Worm (Caenorhabditis elegans): ENCODE data around the gene npp-26.

The npp-26 gene

ce11 chrIV:4776001-4776400 is 11.5 kb downstream of the npp-26 start, which contains the start of gene R11E3.19:
Gene R11E3.19, minus strand, starts transcription at chrIV:4776101.
- TF ChIP-seq ets-5 (GFP tag; IDR thresholded peaks at IDR 0.05): no peak
- no peak for TF ChIP-seq mab-9 (GFP tag; IDR thresholded peaks at IDR 0.05)
- no peak for TF ChIP-seq lin-13 (GFP tag; optimal IDR thresholded peaks at IDR 0.05)
- TF ChIP-seq nhr-71 (tag; optimal IDR thresholded peaks at IDR 0.05): no peak
- TF ChIP-seq nhr-77 (tag; optimal IDR thresholded peaks at IDR 0.05): no peak
- no peak for TF ChIP-seq pag-3 (tag; optimal IDR thresholded peaks at IDR 0.05; ENCODE audit: borderline replicate concordance, insufficient read depth)
- no peak for TF ChIP-seq isw-1 (GFP tag; IDR thresholded peaks at IDR 0.05)
- no peak for TF ChIP-seq ces-1 (GFP tag; optimal IDR thresholded peaks at IDR 0.05)
- no peak for TF ChIP-seq nhr-85 (tag)
- no peak for TF ChIP-seq nhr-28 (tag; optimal IDR thresholded peaks at IDR 0.05)

ce11 chrIV:4776501-4776900 is 12.0 kb downstream of the npp-26 start:
- TF ChIP-seq xbp-1 (tag; optimal IDR thresholded peaks at IDR 0.05) (peak; percentile 6), irx-1 (tag; optimal IDR thresholded peaks at IDR 0.05) (no peak)

- no peak for TF ChIP-seq ets-5 (GFP tag; IDR thresholded peaks at IDR 0.05)
- TF ChIP-seq nhr-47 (tag; optimal IDR thresholded peaks at IDR 0.05): no peak
- no peak for TF ChIP-seq nhr-84 (tag; optimal IDR thresholded peaks at IDR 0.05)
- TF ChIP-seq lin-35 (GFP tag; optimal IDR thresholded peaks at IDR 0.05): no peak
- no peak for TF ChIP-seq nhr-77 (tag; optimal IDR thresholded peaks at IDR 0.05)
- TF ChIP-seq tbx-2 (tag; optimal IDR thresholded peaks at IDR 0.05): no peak
- no peak for TF ChIP-seq mef-2 (tag; optimal IDR thresholded peaks at IDR 0.05)
- TF ChIP-seq irx-1 (tag; optimal IDR thresholded peaks at IDR 0.05): no peak
These were observed 15.6 kb downstream of the npp-26 start, which contains the start of gene set-15 for ce11 chrIV:4780129-4780528. Gene set-15, minus strand, starts transcription at chrIV:4780229.

- TF ChIP-seq sptf-1 (tag; optimal IDR thresholded peaks at IDR 0.05) (no peak), lin-35 (GFP tag; optimal IDR thresholded peaks at IDR 0.05) (peak in 1 of 2 experiments; percentile 26), skn-1 (tag; optimal IDR thresholded peaks at IDR 0.05) (no peak), jun-1 (tag; optimal IDR thresholded peaks at IDR 0.05) (no peak), C34B4.2 (tag; optimal IDR thresholded peaks at IDR 0.05) (no peak), irx-1 (tag; optimal IDR thresholded peaks at IDR 0.05) (peak; percentile 20), nhr-237 (tag; optimal IDR thresholded peaks at IDR 0.05) (no peak), zag-1 (tag; optimal IDR thresholded peaks at IDR 0.05) (no peak), snu-23 (GFP tag; optimal IDR thresholded peaks at IDR 0.05) (peak; percentile 28), efl-1 (optimal IDR thresholded peaks at IDR 0.05) (peak in 1 of 2 experiments; percentile 19), efl-1 (GFP tag; optimal IDR thresholded peaks at IDR 0.05 in 1 of 2) (no peak), Y116A8C.19 (tag; optimal IDR thresholded peaks at IDR 0.05; ENCODE audit: borderline replicate concordance) (no peak), ceh-90 (tag; optimal IDR thresholded peaks at IDR 0.05) (no peak), F16B12.6 (tag; optimal IDR thresholded peaks at IDR 0.05) (no peak), egl-27 (tag; optimal IDR thresholded peaks at IDR 0.05) (no peak), lsy-2 (tag; optimal IDR thresholded peaks at IDR 0.05) (peak in 1 of 2 experiments; percentile 29)
These were observed 16.6 kb downstream of the npp-26 start for ce11 chrIV:4781123-4781522.

- peak in 1 of 3 experiments; percentile 7 for TF ChIP-seq ceh-82 (tag; optimal IDR thresholded peaks at IDR 0.05)
- peak; percentile 47 for TF ChIP-seq nhr-90 (tag; optimal IDR thresholded peaks at IDR 0.05; ENCODE audit: poor library complexity)
- TF ChIP-seq C04F5.9 (tag; optimal IDR thresholded peaks at IDR 0.05): no peak
- TF ChIP-seq tbx-2 (tag; optimal IDR thresholded peaks at IDR 0.05): peak; percentile 30
- TF ChIP-seq nhr-85 (tag): peak; percentile 85
- TF ChIP-seq sptf-1 (tag; optimal IDR thresholded peaks at IDR 0.05): no peak
- TF ChIP-seq C16A3.4 (tag; optimal IDR thresholded peaks at IDR 0.05): peak; percentile 37
- TF ChIP-seq snu-23 (GFP tag; optimal IDR thresholded peaks at IDR 0.05): peak; percentile 61
- no peak for TF ChIP-seq lin-13 (GFP tag; optimal IDR thresholded peaks at IDR 0.05)
- peak; percentile 20 to 49 for TF ChIP-seq efl-1 (optimal IDR thresholded peaks at IDR 0.05)
- peak in 1 of 2 experiments; percentile 3 for TF ChIP-seq efl-1 (GFP tag; optimal IDR thresholded peaks at IDR 0.05 in 1 of 2)
- peak; percentile 45 for TF ChIP-seq elt-2 (tag; optimal IDR thresholded peaks at IDR 0.05)
- TF ChIP-seq mep-1 (tag; optimal IDR thresholded peaks at IDR 0.05): peak; percentile 48
- TF ChIP-seq ceh-88 (GFP tag; IDR thresholded peaks at IDR 0.05): no peak
- no peak for TF ChIP-seq nhr-76 (tag; optimal IDR thresholded peaks at IDR 0.05)
- TF ChIP-seq nhr-77 (tag; optimal IDR thresholded peaks at IDR 0.05): peak; percentile 15
- TF ChIP-seq vab-15 (tag; optimal IDR thresholded peaks at IDR 0.05): no peak
- no peak for TF ChIP-seq zag-1 (tag; optimal IDR thresholded peaks at IDR 0.05)
- TF ChIP-seq nhr-20 (tag; optimal IDR thresholded peaks at IDR 0.05): peak; percentile 65
- TF ChIP-seq elt-3 (tag; optimal IDR thresholded peaks at IDR 0.05): peak in 3 of 6 experiments; percentile 40 to 73 (median 41)
- TF ChIP-seq skn-1 (tag; optimal IDR thresholded peaks at IDR 0.05): peak; percentile 96
- TF ChIP-seq jun-1 (tag; optimal IDR thresholded peaks at IDR 0.05): peak; percentile 28
- no peak for TF ChIP-seq ets-5 (GFP tag; IDR thresholded peaks at IDR 0.05)
- peak in 1 of 2 experiments; percentile 13 for TF ChIP-seq mdl-1 (tag; optimal IDR thresholded peaks at IDR 0.05)
- TF ChIP-seq hlh-17 (GFP tag; optimal IDR thresholded peaks at IDR 0.05; ENCODE audit: borderline replicate concordance): no peak
- TF ChIP-seq lsy-2 (tag; optimal IDR thresholded peaks at IDR 0.05): peak; percentile 30 to 63
These were observed 23.8 kb downstream of the npp-26 start, which contains the start of gene nhr-104 for ce11 chrIV:4788332-4788731. Gene nhr-104, minus strand, starts transcription at chrIV:4788692.
